Worm (Caenorhabditis elegans) whole organism, young adult: ENCODE measurements around the gene F43C1.5.

Experiments used
- B0336.3 ChIP-seq: fragments of 200-800 bp; sonication (Bioruptor generic); IDR thresholded peaks from 2 replicates; pipeline ENCODE4 v1.3.6; 2022; ENCODE audit warnings: missing genetic modification characterization, missing compliant biosample characterization
- F33H1.4 ChIP-seq: fragments of 200-800 bp; sonication (Bioruptor generic); IDR thresholded peaks from 2 replicates; pipeline ENCODE4 v1.3.6; 2022; ENCODE audit warnings: missing genetic modification reagents, missing genetic modification characterization, missing compliant biosample characterization
- F37B4.10 ChIP-seq: fragments of 200-800 bp; sonication (Bioruptor generic); IDR thresholded peaks from 2 replicates; pipeline ENCODE4 v1.3.6; 2022; ENCODE audit warnings: missing genetic modification characterization, missing compliant biosample characterization
- K11D2.4 ChIP-seq: fragments of 200-800 bp; sonication (Bioruptor generic); IDR thresholded peaks from 2 replicates; pipeline ENCODE4 v1.3.6; 2022; ENCODE audit warnings: missing genetic modification reagents, missing genetic modification characterization, missing compliant biosample characterization
- T26A5.8 ChIP-seq: sonication (generic microtip); optimal IDR thresholded peaks from 2 replicates; lab custom pipeline; 2016; ENCODE audit warnings: missing genetic modification characterization, missing compliant biosample characterization
- Y95B8A.8 ChIP-seq: fragments of 200-800 bp; sonication (Bioruptor generic); IDR thresholded peaks from 2 replicates; pipeline ENCODE4 v1.3.6; 2022; ENCODE audit warnings: missing genetic modification reagents, missing genetic modification characterization, missing compliant biosample characterization
- aptf-3 ChIP-seq: fragments of 200-800 bp; sonication (Bioruptor generic); IDR thresholded peaks from 2 replicates; pipeline ENCODE4 v1.3.6; 2022; ENCODE audit warnings: missing genetic modification characterization, missing compliant biosample characterization
- atf-7 ChIP-seq: sonication (generic microtip); optimal IDR thresholded peaks from 2 replicates; lab custom pipeline; 2017; ENCODE audit warnings: mild to moderate bottlenecking, missing genetic modification characterization, missing compliant biosample characterization
- athp-1 ChIP-seq: sonication (generic microtip); optimal IDR thresholded peaks from 2 replicates; lab custom pipeline; 2017; ENCODE audit warnings: mild to moderate bottlenecking, missing genetic modification characterization, missing compliant biosample characterization
- attf-3 ChIP-seq: fragments of 200-800 bp; sonication (Bioruptor generic); conservative IDR thresholded peaks from 2 replicates; pipeline ENCODE4 v1.3.6; 2022; ENCODE audit warnings: missing genetic modification reagents, missing genetic modification characterization, missing compliant biosample characterization
- ceh-58 ChIP-seq: fragments of 200-800 bp; sonication (Bioruptor generic); IDR thresholded peaks from 2 replicates; pipeline ENCODE4 v1.3.6; 2022; ENCODE audit warnings: missing genetic modification characterization, missing compliant biosample characterization
- dpff-1 ChIP-seq: sonication (generic microtip); optimal IDR thresholded peaks from 2 replicates; lab custom pipeline; 2017; ENCODE audit warnings: mild to moderate bottlenecking, missing genetic modification characterization, missing compliant biosample characterization
- dpl-1 ChIP-seq: fragments of 150-350 bp; optimal IDR thresholded peaks from 2 replicates; lab custom pipeline; 2014; ENCODE audit warnings: missing biosample characterization, missing genetic modification reagents, missing genetic modification characterization
- efl-1 ChIP-seq: fragments of 150-350 bp; optimal IDR thresholded peaks from 2 replicates; lab custom pipeline; 2014; ENCODE audit warnings: missing biosample characterization, missing genetic modification reagents, missing genetic modification characterization
- him-1 ChIP-seq: sonication (generic microtip); optimal IDR thresholded peaks from 2 replicates; lab custom pipeline; 2016; ENCODE audit warnings: missing genotype, missing genetic modification reagents, missing genetic modification characterization, missing compliant biosample characterization
- hlh-12 ChIP-seq: sonication (generic microtip); optimal IDR thresholded peaks from 2 replicates; lab custom pipeline; 2016; ENCODE audit warnings: missing genetic modification characterization, missing compliant biosample characterization
- hmg-1.2 ChIP-seq: fragments of 200-800 bp; sonication (Bioruptor generic); IDR thresholded peaks from 2 replicates; pipeline ENCODE4 v1.3.6; 2022; ENCODE audit warnings: missing genetic modification reagents, missing genetic modification characterization, missing compliant biosample characterization
- hmg-20 ChIP-seq: fragments of 200-800 bp; sonication (Bioruptor generic); IDR thresholded peaks from 2 replicates; pipeline ENCODE4 v1.3.6; 2022; ENCODE audit warnings: missing genetic modification reagents, missing genetic modification characterization, missing compliant biosample characterization
- let-526 ChIP-seq: fragments of 200-800 bp; sonication (Bioruptor generic); IDR thresholded peaks from 2 replicates; pipeline ENCODE4 v1.3.6; 2022; ENCODE audit warnings: missing genetic modification reagents, missing genetic modification characterization, missing compliant biosample characterization
- let-607 ChIP-seq, 2 experiments: fragments of 200-800 bp in 1 of 2; sonication (Bioruptor generic) in 1 of 2; sonication (generic microtip) in 1 of 2; optimal IDR thresholded peaks; 2 replicates each; lab custom pipeline; 2016 to 2018; ENCODE audit warnings: mild to moderate bottlenecking in 2 of 2, missing compliant biosample characterization in 2 of 2, missing genetic modification characterization in 2 of 2, moderate library complexity in 2 of 2, missing genotype in 1 of 2
- lin-35 ChIP-seq, 3 experiments: fragments of 150-350 bp in 2 of 3; sonication (generic microtip) in 1 of 3; optimal IDR thresholded peaks; 2 replicates each; lab custom pipeline; 2014 to 2018; ENCODE audit warnings: missing biosample characterization in 3 of 3, missing genetic modification characterization in 3 of 3, missing genetic modification reagents in 3 of 3
- lin-54 ChIP-seq: fragments of 200-800 bp; sonication (Bioruptor generic); optimal IDR thresholded peaks from 2 replicates; lab custom pipeline; 2018; ENCODE audit warnings: mild to moderate bottlenecking, missing genetic modification characterization, missing compliant biosample characterization
- lsy-27 ChIP-seq: sonication (generic microtip); optimal IDR thresholded peaks from 2 replicates; lab custom pipeline; 2017; ENCODE audit warnings: missing genetic modification characterization, mild to moderate bottlenecking, missing compliant biosample characterization, antibody characterized with exemption, missing genotype, borderline replicate concordance; ENCODE audit not compliant: insufficient read depth
- madf-6 ChIP-seq: fragments of 200-800 bp; sonication (Bioruptor generic); IDR thresholded peaks from 2 replicates; pipeline ENCODE4 v1.3.6; 2022; ENCODE audit warnings: missing genetic modification reagents, missing genetic modification characterization, missing compliant biosample characterization
- madf-8 ChIP-seq: fragments of 200-800 bp; sonication (Bioruptor generic); conservative IDR thresholded peaks from 2 replicates; pipeline ENCODE4 v1.3.6; 2022; ENCODE audit warnings: missing genetic modification reagents, missing genetic modification characterization, missing compliant biosample characterization
- mcd-1 ChIP-seq: fragments of 200-800 bp; sonication (Bioruptor generic); IDR thresholded peaks from 2 replicates; pipeline ENCODE4 v1.3.6; 2022; ENCODE audit warnings: missing genetic modification reagents, missing genetic modification characterization, missing compliant biosample characterization
- mes-4 ChIP-seq: sonication (generic microtip); optimal IDR thresholded peaks from 2 replicates; lab custom pipeline; 2016; ENCODE audit warnings: missing genotype, missing genetic modification characterization, missing compliant biosample characterization
- nfyb-1 ChIP-seq: fragments of 200-800 bp; sonication (Bioruptor generic); IDR thresholded peaks from 2 replicates; pipeline ENCODE4 v1.3.6; 2022; ENCODE audit warnings: missing genetic modification reagents, missing genetic modification characterization, missing compliant biosample characterization
- nhr-80 ChIP-seq: sonication (generic microtip); optimal IDR thresholded peaks from 2 replicates; lab custom pipeline; 2016; ENCODE audit warnings: missing genetic modification characterization, missing compliant biosample characterization
- pbrm-1 ChIP-seq: fragments of 200-800 bp; sonication (Bioruptor generic); IDR thresholded peaks from 2 replicates; pipeline ENCODE4 v1.3.6; 2022; ENCODE audit warnings: missing genetic modification reagents, missing genetic modification characterization, missing compliant biosample characterization
- snpc-1.3 ChIP-seq: sonication (generic microtip); optimal IDR thresholded peaks from 2 replicates; lab custom pipeline; 2017; ENCODE audit warnings: missing genetic modification characterization, mild to moderate bottlenecking, missing compliant biosample characterization, antibody characterized with exemption, moderate library complexity, missing genotype, missing genetic modification reagents; ENCODE audit not compliant: insufficient read depth
- somi-1 ChIP-seq: fragments of 200-800 bp; sonication (Bioruptor generic); optimal IDR thresholded peaks from 2 replicates; lab custom pipeline; 2018; ENCODE audit warnings: mild to moderate bottlenecking, missing genetic modification characterization, missing compliant biosample characterization
- tbp1 ChIP-seq: fragments of 200-800 bp; sonication (Bioruptor generic); optimal IDR thresholded peaks from 2 replicates; lab custom pipeline; 2018; ENCODE audit warnings: mild to moderate bottlenecking, missing genetic modification characterization, missing compliant biosample characterization
- unc-62 ChIP-seq: fragments of 150-350 bp; optimal IDR thresholded peaks from 2 replicates; lab custom pipeline; 2014; ENCODE audit warnings: missing biosample characterization, missing genetic modification reagents, missing genetic modification characterization
- ztf-25 ChIP-seq: fragments of 200-800 bp; sonication (Bioruptor generic); IDR thresholded peaks from 2 replicates; pipeline ENCODE4 v1.3.6; 2022; ENCODE audit warnings: missing genetic modification reagents, missing genetic modification characterization, missing compliant biosample characterization
- ztf-26 ChIP-seq: sonication (generic microtip); optimal IDR thresholded peaks from 2 replicates; lab custom pipeline; 2017; ENCODE audit warnings: missing genetic modification characterization, missing compliant biosample characterization
- ztf-3 ChIP-seq: fragments of 200-800 bp; sonication (Bioruptor generic); optimal IDR thresholded peaks from 2 replicates; lab custom pipeline; 2018; ENCODE audit warnings: mild to moderate bottlenecking, missing genetic modification characterization, missing compliant biosample characterization

Gene F43C1.5

ce11 chrIII:4269220-4269935 is 40.4 kb downstream of the F43C1.5 start, which contains the start of the genes sftb-1 and R10E4.1 (continued):
- TF ChIP-seq ztf-25 (GFP tag; lab: Robert Waterston, UW) (no peak), aptf-3 (GFP tag; lab: Robert Waterston, UW) (no peak), nfyb-1 (GFP tag; lab: Robert Waterston, UW) (0 out of 2 replicates have a peak, but pooled peaks have one; percentile 21), F37B4.10 (GFP tag; lab: Robert Waterston, UW) (no peak), lsy-27 (tag; lab: Kevin White, UChicago) (peak; percentile 5), madf-6 (peak; percentile 63), nhr-80 (tag; lab: Kevin White, UChicago) (peak; percentile 23), let-607 (tag; optimal IDR thresholded peaks at IDR 0.05; lab: Kevin White, UChicago) (no peak), lin-35 (GFP tag; optimal IDR thresholded peaks at IDR 0.05; lab: Kevin White, UChicago) (peak in 1 of 3 experiments; percentile 66), hlh-12 (tag; lab: Kevin White, UChicago) (no peak), tbp1 (GFP tag; lab: Kevin White, UChicago) (peak; percentile 39), lin-54 (GFP tag; lab: Kevin White, UChicago) (peak; percentile 59), mes-4 (tag; lab: Kevin White, UChicago) (no peak), pbrm-1 (GFP tag; lab: Robert Waterston, UW) (peak; percentile 55; the same call in 1 of the 2 replicates), mcd-1 (GFP tag; lab: Robert Waterston, UW) (peak; percentile 75), dpff-1 (tag; lab: Kevin White, UChicago) (no peak), Y95B8A.8 (GFP tag; lab: Robert Waterston, UW) (no peak), somi-1 (GFP tag; lab: Kevin White, UChicago) (no peak), F33H1.4 (peak; percentile 38)

- TF ChIP-seq atf-7 (tag; lab: Kevin White, UChicago) (no peak), lin-54 (GFP tag; lab: Kevin White, UChicago) (no peak), B0336.3 (GFP tag; lab: Robert Waterston, UW) (no peak), madf-8 (GFP tag; lab: Robert Waterston, UW) (no peak), K11D2.4 (GFP tag; lab: Robert Waterston, UW) (no peak), snpc-1.3 (tag; lab: Kevin White, UChicago) (no peak), let-526 (GFP tag; lab: Robert Waterston, UW) (no peak), ceh-58 (no peak), mes-4 (tag; lab: Kevin White, UChicago) (no peak), ztf-3 (GFP tag; lab: Kevin White, UChicago) (no peak), dpl-1 (no peak), attf-3 (no peak), hmg-1.2 (GFP tag; lab: Robert Waterston, UW) (no peak), athp-1 (no peak), tbp1 (GFP tag; lab: Kevin White, UChicago) (no peak), hmg-20 (GFP tag; lab: Robert Waterston, UW) (no peak), efl-1 (GFP tag; lab: Kevin White, UChicago) (no peak), T26A5.8 (tag; lab: Kevin White, UChicago) (no peak), him-1 (no peak)
These were observed 42.1 kb downstream of the F43C1.5 start for ce11 chrIII:4271059-4271458.

ce11 chrIII:4272864-4273263 is 43.9 kb downstream of the F43C1.5 start:
- TF ChIP-seq ztf-26 (tag; lab: Kevin White, UChicago) (no peak), unc-62 (GFP tag; lab: Kevin White, UChicago) (peak; percentile 13)
